Worm (Caenorhabditis elegans) whole organism, young adult: Measurements from ENCODE around the gene hcp-3.

ENCODE experiments used
- B0019.2 ChIP-seq: fragments of 200-800 bp; sonication (Bioruptor generic); conservative IDR thresholded peaks from 2 replicates; pipeline ENCODE4 v1.3.6; 2022; ENCODE audit warnings: missing genetic modification reagents, missing genetic modification characterization, missing compliant biosample characterization
- B0035.1 ChIP-seq: sonication (generic microtip); optimal IDR thresholded peaks from 2 replicates; lab custom pipeline; 2016; ENCODE audit warnings: missing genetic modification characterization, mild to moderate bottlenecking, missing compliant biosample characterization, missing genotype, missing genetic modification reagents
- B0261.1 ChIP-seq: sonication (generic microtip); optimal IDR thresholded peaks from 2 replicates; lab custom pipeline; 2016; ENCODE audit warnings: mild to moderate bottlenecking, missing genetic modification characterization, moderate library complexity, missing compliant biosample characterization
- F10E7.11 ChIP-seq: sonication (generic microtip); optimal IDR thresholded peaks from 2 replicates; lab custom pipeline; 2017; ENCODE audit warnings: mild to moderate bottlenecking, missing genetic modification characterization, moderate library complexity, missing compliant biosample characterization
- F23B12.7 ChIP-seq: sonication (generic microtip); optimal IDR thresholded peaks from 2 replicates; lab custom pipeline; 2017; ENCODE audit warnings: missing genetic modification characterization, mild to moderate bottlenecking, missing compliant biosample characterization, antibody characterized with exemption, moderate library complexity; ENCODE audit not compliant: insufficient read depth
- F49E8.2 ChIP-seq: sonication (generic microtip); optimal IDR thresholded peaks from 3 replicates; lab custom pipeline; 2017; ENCODE audit warnings: missing genetic modification characterization, mild to moderate bottlenecking, missing compliant biosample characterization, antibody characterized with exemption, moderate library complexity; ENCODE audit not compliant: insufficient read depth
- K11D2.4 ChIP-seq: fragments of 200-800 bp; sonication (Bioruptor generic); IDR thresholded peaks from 2 replicates; pipeline ENCODE4 v1.3.6; 2022; ENCODE audit warnings: missing genetic modification reagents, missing genetic modification characterization, missing compliant biosample characterization
- T26A5.8 ChIP-seq: sonication (generic microtip); optimal IDR thresholded peaks from 2 replicates; lab custom pipeline; 2016; ENCODE audit warnings: missing genetic modification characterization, missing compliant biosample characterization
- Y53F4B.3 ChIP-seq: fragments of 200-800 bp; sonication (Bioruptor generic); IDR thresholded peaks from 2 replicates; pipeline ENCODE4 v1.3.6; 2022; ENCODE audit warnings: missing genetic modification reagents, missing genetic modification characterization, missing compliant biosample characterization
- Y67H2A.10 ChIP-seq: fragments of 200-800 bp; sonication (Bioruptor generic); conservative IDR thresholded peaks from 2 replicates; pipeline ENCODE4 v1.3.6; 2022; ENCODE audit warnings: missing genetic modification reagents, missing genetic modification characterization, missing compliant biosample characterization
- Y79H2A.3 ChIP-seq: fragments of 200-800 bp; sonication (Bioruptor generic); conservative IDR thresholded peaks from 2 replicates; pipeline ENCODE4 v1.3.6; 2022; ENCODE audit warnings: missing genetic modification reagents, missing genetic modification characterization, missing compliant biosample characterization
- atf-7 ChIP-seq: sonication (generic microtip); optimal IDR thresholded peaks from 2 replicates; lab custom pipeline; 2017; ENCODE audit warnings: mild to moderate bottlenecking, missing genetic modification characterization, missing compliant biosample characterization
- attf-3 ChIP-seq: fragments of 200-800 bp; sonication (Bioruptor generic); conservative IDR thresholded peaks from 2 replicates; pipeline ENCODE4 v1.3.6; 2022; ENCODE audit warnings: missing genetic modification reagents, missing genetic modification characterization, missing compliant biosample characterization
- bed-1 ChIP-seq: fragments of 200-800 bp; sonication (Bioruptor generic); IDR thresholded peaks from 2 replicates; pipeline ENCODE4 v1.3.6; 2022; ENCODE audit warnings: missing genetic modification reagents, missing genetic modification characterization, missing compliant biosample characterization
- bed-2 ChIP-seq: fragments of 200-800 bp; sonication (Bioruptor generic); IDR thresholded peaks from 2 replicates; pipeline ENCODE4 v1.3.6; 2022; ENCODE audit warnings: missing genetic modification reagents, missing genetic modification characterization, missing compliant biosample characterization
- ceh-100 ChIP-seq: fragments of 200-800 bp; sonication (Bioruptor generic); IDR thresholded peaks from 2 replicates; pipeline ENCODE4 v1.3.6; 2022; ENCODE audit warnings: missing genetic modification reagents, missing genetic modification characterization, missing compliant biosample characterization
- ceh-58 ChIP-seq: fragments of 200-800 bp; sonication (Bioruptor generic); IDR thresholded peaks from 2 replicates; pipeline ENCODE4 v1.3.6; 2022; ENCODE audit warnings: missing genetic modification characterization, missing compliant biosample characterization
- chd-7 ChIP-seq: sonication (generic microtip); optimal IDR thresholded peaks from 2 replicates; lab custom pipeline; 2016; ENCODE audit warnings: mild to moderate bottlenecking, missing genetic modification characterization, moderate library complexity, missing compliant biosample characterization
- die-1 ChIP-seq: sonication (generic microtip); optimal IDR thresholded peaks from 2 replicates; lab custom pipeline; 2016; ENCODE audit warnings: missing genotype, mild to moderate bottlenecking, missing genetic modification characterization, missing compliant biosample characterization
- dpl-1 ChIP-seq: fragments of 150-350 bp; optimal IDR thresholded peaks from 2 replicates; lab custom pipeline; 2014; ENCODE audit warnings: missing biosample characterization, missing genetic modification reagents, missing genetic modification characterization
- efl-1 ChIP-seq: fragments of 150-350 bp; optimal IDR thresholded peaks from 2 replicates; lab custom pipeline; 2014; ENCODE audit warnings: missing biosample characterization, missing genetic modification reagents, missing genetic modification characterization
- egrh-3 ChIP-seq: fragments of 200-800 bp; sonication (Bioruptor generic); IDR thresholded peaks from 2 replicates; pipeline ENCODE4 v1.3.6; 2022; ENCODE audit warnings: missing genetic modification reagents, missing genetic modification characterization, missing compliant biosample characterization
- ets-4 ChIP-seq: fragments of 200-800 bp; sonication (Bioruptor generic); optimal IDR thresholded peaks from 2 replicates; lab custom pipeline; 2018; ENCODE audit warnings: mild to moderate bottlenecking, missing genetic modification characterization, missing compliant biosample characterization
- gei-17 ChIP-seq: fragments of 200-800 bp; sonication (Bioruptor generic); optimal IDR thresholded peaks from 2 replicates; lab custom pipeline; 2018; ENCODE audit warnings: mild to moderate bottlenecking, missing genetic modification characterization, missing compliant biosample characterization
- hlh-12 ChIP-seq: sonication (generic microtip); optimal IDR thresholded peaks from 2 replicates; lab custom pipeline; 2016; ENCODE audit warnings: missing genetic modification characterization, missing compliant biosample characterization
- hmg-1.2 ChIP-seq: fragments of 200-800 bp; sonication (Bioruptor generic); IDR thresholded peaks from 2 replicates; pipeline ENCODE4 v1.3.6; 2022; ENCODE audit warnings: missing genetic modification reagents, missing genetic modification characterization, missing compliant biosample characterization
- hsf-1 ChIP-seq: fragments of 200-800 bp; sonication (Bioruptor generic); IDR thresholded peaks from 2 replicates; pipeline ENCODE4 v1.3.6; 2022; ENCODE audit warnings: missing genetic modification reagents, missing genetic modification characterization, missing compliant biosample characterization
- let-526 ChIP-seq: fragments of 200-800 bp; sonication (Bioruptor generic); IDR thresholded peaks from 2 replicates; pipeline ENCODE4 v1.3.6; 2022; ENCODE audit warnings: missing genetic modification reagents, missing genetic modification characterization, missing compliant biosample characterization
- lin-26 ChIP-seq: fragments of 200-800 bp; sonication (Bioruptor generic); IDR thresholded peaks from 2 replicates; pipeline ENCODE4 v1.3.6; 2022; ENCODE audit warnings: missing genetic modification reagents, missing genetic modification characterization, missing compliant biosample characterization
- lin-35 ChIP-seq, 3 experiments: fragments of 150-350 bp in 2 of 3; sonication (generic microtip) in 1 of 3; optimal IDR thresholded peaks; 2 replicates each; lab custom pipeline; 2014 to 2018; ENCODE audit warnings: missing biosample characterization in 3 of 3, missing genetic modification characterization in 3 of 3, missing genetic modification reagents in 3 of 3
- lin-40 ChIP-seq: sonication (generic microtip); optimal IDR thresholded peaks from 2 replicates; lab custom pipeline; 2016; ENCODE audit warnings: missing genetic modification characterization, mild to moderate bottlenecking, missing compliant biosample characterization, missing genotype, missing genetic modification reagents
- madf-6 ChIP-seq: fragments of 200-800 bp; sonication (Bioruptor generic); IDR thresholded peaks from 2 replicates; pipeline ENCODE4 v1.3.6; 2022; ENCODE audit warnings: missing genetic modification reagents, missing genetic modification characterization, missing compliant biosample characterization
- madf-8 ChIP-seq: fragments of 200-800 bp; sonication (Bioruptor generic); conservative IDR thresholded peaks from 2 replicates; pipeline ENCODE4 v1.3.6; 2022; ENCODE audit warnings: missing genetic modification reagents, missing genetic modification characterization, missing compliant biosample characterization
- mcd-1 ChIP-seq: fragments of 200-800 bp; sonication (Bioruptor generic); IDR thresholded peaks from 2 replicates; pipeline ENCODE4 v1.3.6; 2022; ENCODE audit warnings: missing genetic modification reagents, missing genetic modification characterization, missing compliant biosample characterization
- mes-4 ChIP-seq: sonication (generic microtip); optimal IDR thresholded peaks from 2 replicates; lab custom pipeline; 2016; ENCODE audit warnings: missing genotype, missing genetic modification characterization, missing compliant biosample characterization
- nhr-179 ChIP-seq: sonication (generic microtip); optimal IDR thresholded peaks from 2 replicates; lab custom pipeline; 2016; ENCODE audit warnings: mild to moderate bottlenecking, missing genetic modification characterization, missing compliant biosample characterization
- nhr-27 ChIP-seq: fragments of 200-800 bp; sonication (Bioruptor generic); optimal IDR thresholded peaks from 2 replicates; lab custom pipeline; 2018; ENCODE audit warnings: mild to moderate bottlenecking, missing genetic modification characterization, moderate library complexity, missing compliant biosample characterization
- pha-4 ChIP-seq: fragments of 150-350 bp; sonication (generic microtip); optimal IDR thresholded peaks from 2 replicates; lab custom pipeline; 2014; ENCODE audit warnings: missing biosample characterization, missing genetic modification reagents, missing genetic modification characterization
- rcor-1 ChIP-seq: fragments of 200-800 bp; sonication (Bioruptor generic); IDR thresholded peaks from 2 replicates; pipeline ENCODE4 v1.3.6; 2022; ENCODE audit warnings: missing genetic modification reagents, missing genetic modification characterization, missing compliant biosample characterization
- snpc-1.1 ChIP-seq: sonication (generic microtip); optimal IDR thresholded peaks from 2 replicates; lab custom pipeline; 2017; ENCODE audit warnings: missing genetic modification characterization, mild to moderate bottlenecking, missing compliant biosample characterization, antibody characterized with exemption, moderate library complexity, missing genotype, missing genetic modification reagents; ENCODE audit not compliant: insufficient read depth
- snpc-4 ChIP-seq, 5 experiments: fragments of 150-350 bp in 1 of 5; sonication (generic microtip) in 4 of 5; optimal IDR thresholded peaks; 2 replicates each; lab custom pipeline; 2014 to 2018; ENCODE audit warnings: missing genetic modification characterization in 5 of 5, missing biosample characterization in 3 of 5, antibody characterized with exemption in 2 of 5, mild to moderate bottlenecking in 2 of 5, missing compliant biosample characterization in 2 of 5, missing genotype in 2 of 5, moderate library complexity in 2 of 5, missing genetic modification reagents in 1 of 5
- tbx-9 ChIP-seq: sonication (generic microtip); optimal IDR thresholded peaks from 2 replicates; lab custom pipeline; 2016; ENCODE audit warnings: borderline replicate concordance, missing genetic modification characterization, inconsistent platforms, missing compliant biosample characterization
- tlf-1 ChIP-seq: fragments of 200-800 bp; sonication (Bioruptor generic); optimal IDR thresholded peaks from 2 replicates; lab custom pipeline; 2018; ENCODE audit warnings: mild to moderate bottlenecking, missing genetic modification characterization, missing compliant biosample characterization
- unc-130 ChIP-seq: sonication (generic microtip); optimal IDR thresholded peaks from 2 replicates; lab custom pipeline; 2016; ENCODE audit warnings: missing genetic modification reagents, missing genetic modification characterization, missing compliant biosample characterization
- ztf-22 ChIP-seq: fragments of 200-800 bp; sonication (Bioruptor generic); optimal IDR thresholded peaks from 2 replicates; lab custom pipeline; 2018; ENCODE audit warnings: mild to moderate bottlenecking, missing genetic modification characterization, moderate library complexity, missing compliant biosample characterization
- ztf-28 ChIP-seq: fragments of 200-800 bp; sonication (Bioruptor generic); IDR thresholded peaks from 2 replicates; pipeline ENCODE4 v1.3.6; 2022; ENCODE audit warnings: missing genetic modification reagents, missing genetic modification characterization, missing compliant biosample characterization
- ztf-6 ChIP-seq: fragments of 200-800 bp; sonication (Bioruptor generic); IDR thresholded peaks from 2 replicates; pipeline ENCODE4 v1.3.6; 2022; ENCODE audit warnings: missing genetic modification reagents, missing genetic modification characterization, missing compliant biosample characterization

The hcp-3 gene

DNA sequence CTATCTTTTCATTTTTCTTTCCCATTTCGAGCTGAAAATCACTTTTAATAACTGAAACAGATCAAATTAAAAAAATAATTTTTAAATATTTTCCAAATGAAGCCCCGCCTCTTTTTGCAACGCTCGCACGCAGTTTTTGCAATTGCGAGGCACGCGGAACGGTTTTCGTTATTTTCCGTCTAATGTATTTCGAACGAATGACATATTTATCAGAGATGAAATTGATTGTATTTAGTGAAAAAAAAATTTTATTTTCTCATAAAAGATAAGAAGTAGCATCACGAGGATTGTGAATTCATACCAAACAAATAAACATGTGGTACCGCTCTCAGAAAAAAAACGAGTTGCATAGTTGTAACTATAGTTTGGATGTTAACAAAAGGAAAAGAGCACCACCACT is 13.6 kb upstream of the hcp-3 start, which contains the start of gene rpac-19 (continued):
- TF ChIP-seq mcd-1 (GFP tag; lab: Robert Waterston, UW): peak; percentile 78
- TF ChIP-seq let-526 (GFP tag; lab: Robert Waterston, UW): peak; percentile 53; the same call in 1 of the 2 replicates
- TF ChIP-seq nhr-27 (tag; lab: Kevin White, UChicago): no peak
- peak; percentile 42 for TF ChIP-seq efl-1 (GFP tag; lab: Kevin White, UChicago)
- TF ChIP-seq F10E7.11 (tag; lab: Kevin White, UChicago): peak; percentile 89
- no peak for TF ChIP-seq hlh-12 (tag; lab: Kevin White, UChicago)
- TF ChIP-seq Y67H2A.10 (GFP tag; lab: Robert Waterston, UW): peak; percentile 35; the same call in 1 of the 2 replicates
- no peak for TF ChIP-seq ets-4
- peak; percentile 34 for TF ChIP-seq ztf-22
- TF ChIP-seq Y79H2A.3 (GFP tag; lab: Robert Waterston, UW): no peak; the same call in 1 of the 2 replicates
- TF ChIP-seq tlf-1 (GFP tag; lab: Kevin White, UChicago): peak; percentile 86
- no peak for TF ChIP-seq egrh-3
- no peak for TF ChIP-seq B0261.1 (tag; lab: Kevin White, UChicago)
- peak; percentile 28 for TF ChIP-seq die-1
- no peak; the same call in 1 of the 2 replicates for TF ChIP-seq attf-3 (GFP tag; lab: Robert Waterston, UW)
- peak; percentile 33; the same call in 1 of the 2 replicates for TF ChIP-seq K11D2.4
- peak in 2 of 3 experiments; percentile 23 to 79 for TF ChIP-seq lin-35 (GFP tag; optimal IDR thresholded peaks at IDR 0.05; lab: Kevin White, UChicago)
- no peak for TF ChIP-seq nhr-179
- TF ChIP-seq F23B12.7 (tag; lab: Kevin White, UChicago): peak; percentile 53
- peak; percentile 10 for TF ChIP-seq dpl-1 (GFP tag; lab: Kevin White, UChicago)
- TF ChIP-seq ceh-58 (GFP tag; lab: Robert Waterston, UW): no peak
- no peak for TF ChIP-seq ztf-28
- peak; percentile 64 for TF ChIP-seq atf-7 (tag; lab: Kevin White, UChicago)
- TF ChIP-seq hmg-1.2 (GFP tag; lab: Robert Waterston, UW): peak; percentile 45
- peak; percentile 80 for TF ChIP-seq hsf-1 (GFP tag; lab: Robert Waterston, UW)
- TF ChIP-seq chd-7 (tag; lab: Kevin White, UChicago): peak; percentile 61
- TF ChIP-seq bed-2 (GFP tag; lab: Robert Waterston, UW): 0 out of 2 replicates have a peak, but pooled peaks have one; percentile 52
- TF ChIP-seq ztf-6 (GFP tag; lab: Robert Waterston, UW): no peak
- TF ChIP-seq madf-6 (GFP tag; lab: Robert Waterston, UW): peak; percentile 80
- TF ChIP-seq pha-4 (tag; lab: Kevin White, UChicago): peak; percentile 77
- TF ChIP-seq lin-40 (tag; lab: Kevin White, UChicago): peak; percentile 58
- TF ChIP-seq ceh-100 (GFP tag; lab: Robert Waterston, UW): peak; percentile 51; the same call in 1 of the 2 replicates
- TF ChIP-seq gei-17: peak; percentile 37
- no peak for TF ChIP-seq snpc-4 (GFP tag; optimal IDR thresholded peaks at IDR 0.05; lab: Kevin White, UChicago)
- peak in 3 of 4 experiments; percentile 55 to 76 (median 58) for TF ChIP-seq snpc-4 (tag; optimal IDR thresholded peaks at IDR 0.05; lab: Kevin White, UChicago)
- no peak for TF ChIP-seq Y53F4B.3 (GFP tag; lab: Robert Waterston, UW)
- TF ChIP-seq bed-1 (GFP tag; lab: Robert Waterston, UW): no peak
- peak; percentile 13 for TF ChIP-seq B0035.1 (tag; lab: Kevin White, UChicago)
- no peak for TF ChIP-seq tbx-9 (tag; lab: Kevin White, UChicago)
- TF ChIP-seq F49E8.2: peak; percentile 44
- peak; percentile 57 for TF ChIP-seq T26A5.8
- peak; percentile 32 for TF ChIP-seq madf-8 (GFP tag; lab: Robert Waterston, UW)
- peak; percentile 67 for TF ChIP-seq snpc-1.1 (tag; lab: Kevin White, UChicago)
- 0 out of 2 replicates have a peak, but pooled peaks have one; percentile 43 for TF ChIP-seq lin-26 (GFP tag; lab: Robert Waterston, UW)
- TF ChIP-seq B0019.2 (GFP tag; lab: Robert Waterston, UW): no peak
- TF ChIP-seq mes-4 (tag; lab: Kevin White, UChicago): peak; percentile 53
- peak; percentile 53; the same call in 1 of the 2 replicates for TF ChIP-seq rcor-1 (GFP tag; lab: Robert Waterston, UW)
- peak; percentile 78 for TF ChIP-seq unc-130 (GFP tag; lab: Kevin White, UChicago)
